Worm (Caenorhabditis elegans) whole organism, early embryonic: ENCODE results near the gene kars-1.

Experiments
- ama-1 ChIP-seq: fragments of 150-350 bp; optimal IDR thresholded peaks from 2 replicates; lab custom pipeline; 2014
- ceh-13 ChIP-seq: fragments of 200-800 bp; sonication (Bioruptor generic); optimal IDR thresholded peaks from 2 replicates; lab custom pipeline; 2018; ENCODE audit warnings: mild to moderate bottlenecking, missing genetic modification characterization, missing compliant biosample characterization
- flt-1 ChIP-seq: fragments of 200-800 bp; sonication (Bioruptor generic); IDR thresholded peaks from 2 replicates; pipeline ENCODE4 v1.3.6; 2022; ENCODE audit warnings: missing genetic modification characterization, missing compliant biosample characterization
- hmbx-1 ChIP-seq: sonication (generic microtip); optimal IDR thresholded peaks from 2 replicates; lab custom pipeline; 2016; ENCODE audit warnings: mild to moderate bottlenecking, missing genetic modification characterization, missing compliant biosample characterization
- pes-1 ChIP-seq: fragments of 200-800 bp; sonication (Bioruptor generic); IDR thresholded peaks from 2 replicates; pipeline ENCODE4 v1.3.6; 2022; ENCODE audit warnings: missing genetic modification reagents, missing genetic modification characterization, missing compliant biosample characterization
- sea-1 ChIP-seq: fragments of 200-800 bp; sonication (Bioruptor generic); conservative IDR thresholded peaks from 2 replicates; pipeline ENCODE4 v1.3.6; 2022; ENCODE audit warnings: missing genetic modification characterization, missing compliant biosample characterization
- tbx-37 ChIP-seq: fragments of 200-800 bp; sonication (Bioruptor generic); conservative IDR thresholded peaks from 2 replicates; pipeline ENCODE4 v1.3.6; 2022; ENCODE audit warnings: missing genetic modification reagents, missing genetic modification characterization, missing compliant biosample characterization

DNA sequence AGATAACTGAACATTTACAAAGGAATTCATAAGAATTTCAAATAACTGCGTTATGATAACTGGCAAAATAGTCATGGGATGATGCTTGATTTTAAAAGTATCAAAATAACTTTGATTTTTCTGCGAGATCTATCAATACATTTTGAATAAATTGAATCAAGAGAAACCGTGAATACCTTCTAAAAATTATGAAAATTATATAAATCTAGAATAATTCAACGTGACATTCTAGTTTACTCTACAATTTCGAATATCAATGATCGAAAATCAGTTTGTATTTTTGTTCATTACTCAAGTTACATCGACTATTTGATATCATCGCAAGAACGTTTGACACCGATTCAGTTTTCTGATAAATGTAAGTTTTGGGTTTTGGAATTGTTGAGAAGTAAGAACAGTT lies 10.5 kb downstream of the kars-1 start, which contains the start of gene acs-6:
- TF ChIP-seq flt-1 (GFP tag; lab: Robert Waterston, UW), result no peak
- TF ChIP-seq tbx-37, result no peak
- TF ChIP-seq sea-1 (GFP tag; lab: Robert Waterston, UW), result no peak
- no peak for TF ChIP-seq pes-1 (GFP tag; lab: Robert Waterston, UW)
- no peak for TF ChIP-seq hmbx-1 (tag; lab: Kevin White, UChicago)
- TF ChIP-seq ama-1, result no peak
- no peak for TF ChIP-seq ceh-13 (GFP tag; lab: Kevin White, UChicago)
